Worm (Caenorhabditis elegans): Measurements from ENCODE around the gene F35D2.2.

DNA sequence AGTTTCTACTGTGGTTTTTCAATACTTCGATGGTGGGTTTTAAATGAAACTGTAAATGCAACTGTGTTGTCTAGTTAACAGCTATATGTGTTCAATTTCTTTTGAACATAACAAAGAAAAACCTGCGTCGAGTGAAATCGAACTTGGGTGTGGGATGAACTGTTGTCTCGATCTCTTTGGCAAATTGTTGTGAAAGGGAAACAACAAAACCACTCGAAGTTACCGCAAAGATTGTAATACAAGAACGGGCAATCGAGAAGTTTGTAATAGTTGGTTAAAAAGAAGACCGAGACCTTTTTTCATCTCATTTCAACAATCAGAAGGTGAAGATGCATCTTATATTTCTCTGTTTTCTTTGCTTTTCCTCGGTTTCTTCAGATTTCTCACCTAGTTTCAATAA, 33.7 kb downstream of the F35D2.2 start, which contains the start of gene lips-17:
- no peak for TF ChIP-seq nhr-237 (tag; optimal IDR thresholded peaks at IDR 0.05)
- TF ChIP-seq sptf-1 (tag; optimal IDR thresholded peaks at IDR 0.05): no peak
- no peak for TF ChIP-seq lsy-2 (tag; optimal IDR thresholded peaks at IDR 0.05)
- no peak for TF ChIP-seq nhr-2 (tag; optimal IDR thresholded peaks at IDR 0.05)
- TF ChIP-seq mep-1 (tag; optimal IDR thresholded peaks at IDR 0.05): no peak
- TF ChIP-seq blmp-1 (tag; optimal IDR thresholded peaks at IDR 0.05): no peak
- no peak for TF ChIP-seq elt-3 (tag; optimal IDR thresholded peaks at IDR 0.05)
- TF ChIP-seq unc-120 (tag; optimal IDR thresholded peaks at IDR 0.05; ENCODE audit: poor library complexity, severe bottlenecking): no peak
- no peak for TF ChIP-seq pha-4 (tag; optimal IDR thresholded peaks at IDR 0.05)
- TF ChIP-seq lin-13 (tag; optimal IDR thresholded peaks at IDR 0.05): no peak
- no peak for TF ChIP-seq tbx-8 (GFP tag; optimal IDR thresholded peaks at IDR 0.05)
- TF ChIP-seq ztf-11 (tag; optimal IDR thresholded peaks at IDR 0.05): no peak

Data from whole organism, mixed stage, embryonic.